ENCODE assay signal across 5 fruit fly cellular contexts in the genomic region with DNA sequence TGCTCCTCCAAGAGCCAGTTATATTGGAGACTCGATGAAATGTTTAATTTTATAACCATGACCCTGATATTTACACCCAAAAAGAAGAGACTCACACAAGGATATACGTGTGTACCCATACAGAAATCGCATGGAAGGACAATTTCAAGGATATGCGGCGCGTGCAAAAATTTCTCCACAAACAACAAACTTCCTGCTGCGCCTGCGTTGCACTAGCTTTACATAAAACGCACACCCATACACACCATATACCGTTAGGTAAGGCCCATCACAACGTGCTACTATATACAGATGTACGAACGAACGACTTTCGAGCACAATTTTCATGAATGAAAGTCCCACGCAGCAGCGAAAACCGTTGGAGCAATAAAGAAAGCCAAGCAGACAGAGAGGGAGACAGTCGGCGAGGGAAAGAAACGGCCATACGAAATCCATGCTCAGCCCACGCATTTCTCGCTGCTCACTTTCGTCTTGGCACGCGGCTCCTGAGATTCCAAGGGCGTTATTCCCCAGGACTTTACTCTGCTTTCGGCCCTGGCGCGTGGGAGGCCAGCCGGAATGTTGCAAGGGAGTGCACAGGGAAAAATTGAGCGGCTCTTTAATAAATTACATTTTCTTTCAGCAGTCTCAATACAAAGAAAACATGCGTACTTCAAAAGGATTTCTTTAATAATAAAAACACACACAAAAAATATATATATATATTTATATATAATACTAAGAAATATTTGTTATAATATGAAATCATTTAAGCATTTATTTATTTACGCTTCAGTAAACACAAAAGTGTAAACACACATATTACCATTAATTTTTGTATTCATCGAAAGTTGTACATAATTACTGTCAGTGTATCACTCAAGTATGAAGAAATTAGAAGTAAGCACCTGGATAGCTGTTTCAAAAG.
TF ChIP-seq lines count a peak whose summit lies in the region.

No protein-coding gene starts in this region.

- no peak for TF ChIP-seq CTCF in whole organism, embryonic (GFP tag; optimal IDR thresholded peaks at IDR 0.05; lab: Kevin White, UChicago)

TF ChIP-seq in whole organism, adult, 20 proteins besides CTCF, POLR2A, EP300 and RAD21:
- peak; percentile 21 for TF ChIP-seq CG33017 (tag; optimal IDR thresholded peaks at IDR 0.05; lab: Kevin White, UChicago)
- TF ChIP-seq kay (GFP tag; lab: Kevin White, UChicago; ENCODE audit: borderline replicate concordance) = no peak
- peak; percentile 28 for TF ChIP-seq CG7045 (GFP tag; optimal IDR thresholded peaks at IDR 0.05; lab: Kevin White, UChicago)

TF ChIP-seq in whole organism, embryonic, 481 proteins besides CTCF, POLR2A, EP300 and RAD21 (continues in another document):
- TF ChIP-seq CG31365 (tag; optimal IDR thresholded peaks at IDR 0.05; lab: Kevin White, UChicago) (no peak), org-1 (GFP tag; optimal IDR thresholded peaks at IDR 0.05; lab: Kevin White, UChicago) (no peak), Nf-YB (GFP tag; optimal IDR thresholded peaks at IDR 0.05; lab: Kevin White, UChicago) (peak; percentile 19), twi (tag; optimal IDR thresholded peaks at IDR 0.05; lab: Kevin White, UChicago) (no peak), sqz (GFP tag; optimal IDR thresholded peaks at IDR 0.05; lab: Kevin White, UChicago) (no peak), pzg (GFP tag; optimal IDR thresholded peaks at IDR 0.05; lab: Kevin White, UChicago) (no peak), Opbp (GFP tag; IDR thresholded peaks at IDR 0.05; lab: Robert Waterston, UW; ENCODE audit: partially characterized antibody) (no peak), CG7928 (GFP tag; optimal IDR thresholded peaks at IDR 0.05; lab: Kevin White, UChicago) (no peak), dimm (GFP tag; IDR thresholded peaks at IDR 0.05; lab: Robert Waterston, UW) (no peak), CG3065 (GFP tag; optimal IDR thresholded peaks at IDR 0.05; lab: Kevin White, UChicago) (no peak), CG18476 (GFP tag; optimal IDR thresholded peaks at IDR 0.05; lab: Kevin White, UChicago) (no peak), row (GFP tag; IDR thresholded peaks at IDR 0.05; lab: Robert Waterston, UW) (peak; percentile 30; the same call in 1 of the 3 replicates), btn (GFP tag; optimal IDR thresholded peaks at IDR 0.05; lab: Kevin White, UChicago) (no peak), Ets65A (GFP tag; lab: Kevin White, UChicago) (no peak), CG17361 (GFP tag; IDR thresholded peaks at IDR 0.05; lab: Robert Waterston, UW) (peak; percentile 56; the same call in 2 of the 3 replicates), dan (GFP tag; IDR thresholded peaks at IDR 0.05; lab: Robert Waterston, UW) (no peak), eyg (GFP tag; optimal IDR thresholded peaks at IDR 0.05; lab: Kevin White, UChicago) (no peak), CG11723 (GFP tag; optimal IDR thresholded peaks at IDR 0.05; lab: Kevin White, UChicago) (no peak), vfl (GFP tag; optimal IDR thresholded peaks at IDR 0.05; lab: Kevin White, UChicago) (no peak), CG11247 (GFP tag; IDR thresholded peaks at IDR 0.05; lab: Robert Waterston, UW) (no peak)

TF ChIP-seq in whole organism, prepupa, 60 proteins besides CTCF, POLR2A, EP300 and RAD21 (continues in another document):
- TF ChIP-seq spab (GFP tag; optimal IDR thresholded peaks at IDR 0.05; lab: Kevin White, UChicago) (peak; percentile 10), CG6792 (GFP tag; optimal IDR thresholded peaks at IDR 0.05; lab: Kevin White, UChicago) (peak; percentile 23), eg (GFP tag; IDR thresholded peaks at IDR 0.05; lab: Robert Waterston, UW) (peak; percentile 37; the same call in 1 of the 3 replicates), ss (GFP tag; optimal IDR thresholded peaks at IDR 0.05; lab: Kevin White, UChicago) (peak in 1 of 2 experiments; percentile 9), CG34406 (GFP tag; optimal IDR thresholded peaks at IDR 0.05; lab: Kevin White, UChicago) (peak; percentile 56), CG15336 (GFP tag; IDR thresholded peaks at IDR 0.05; lab: Robert Waterston, UW) (peak; percentile 40; the same call in 1 of the 2 replicates), CG31627 (GFP tag; optimal IDR thresholded peaks at IDR 0.05; lab: Kevin White, UChicago) (peak; percentile 0), Eip75B (GFP tag; optimal IDR thresholded peaks at IDR 0.05; lab: Kevin White, UChicago) (no peak), acj6 (GFP tag; optimal IDR thresholded peaks at IDR 0.05; lab: Kevin White, UChicago) (peak; percentile 33), CG8319 (GFP tag; optimal IDR thresholded peaks at IDR 0.05; lab: Kevin White, UChicago) (no peak), esn (GFP tag; optimal IDR thresholded peaks at IDR 0.05; lab: Kevin White, UChicago) (peak; percentile 28), CG16779 (tag; optimal IDR thresholded peaks at IDR 0.05; lab: Kevin White, UChicago) (peak; percentile 20), salr (GFP tag; optimal IDR thresholded peaks at IDR 0.05; lab: Kevin White, UChicago) (peak in 1 of 2 experiments; percentile 16), OdsH (GFP tag; optimal IDR thresholded peaks at IDR 0.05; lab: Kevin White, UChicago) (peak; percentile 19), Eip93F (GFP tag; optimal IDR thresholded peaks at IDR 0.05; lab: Kevin White, UChicago) (no peak), Met (GFP tag; optimal IDR thresholded peaks at IDR 0.05; lab: Kevin White, UChicago) (no peak), svp (GFP tag; lab: Kevin White, UChicago) (peak; percentile 40), CG9139 (GFP tag; optimal IDR thresholded peaks at IDR 0.05; lab: Kevin White, UChicago) (no peak), CG3032 (tag; optimal IDR thresholded peaks at IDR 0.05; lab: Kevin White, UChicago) (peak; percentile 34), Eip78C (GFP tag; lab: Kevin White, UChicago) (peak; percentile 65)

TF ChIP-seq in whole organism, pupa, 21 proteins besides CTCF, POLR2A, EP300 and RAD21:
- TF ChIP-seq CG17806 (tag; optimal IDR thresholded peaks at IDR 0.05; lab: Kevin White, UChicago) = peak; percentile 42
- TF ChIP-seq fd96Ca (GFP tag; IDR thresholded peaks at IDR 0.05; lab: Robert Waterston, UW) = no peak
- no peak for TF ChIP-seq Ets98B (GFP tag; IDR thresholded peaks at IDR 0.05; lab: Robert Waterston, UW)
- peak; percentile 37 for TF ChIP-seq CG15710 (tag; optimal IDR thresholded peaks at IDR 0.05; lab: Kevin White, UChicago)
- peak; percentile 28 for TF ChIP-seq CG14655 (GFP tag; optimal IDR thresholded peaks at IDR 0.05; lab: Kevin White, UChicago)
- TF ChIP-seq CG8159 (tag; optimal IDR thresholded peaks at IDR 0.05; lab: Kevin White, UChicago) = peak; percentile 64
- no peak for TF ChIP-seq EcR (GFP tag; optimal IDR thresholded peaks at IDR 0.05; lab: Kevin White, UChicago)
- TF ChIP-seq CG8301 (tag; optimal IDR thresholded peaks at IDR 0.05; lab: Kevin White, UChicago) = no peak
- no peak for TF ChIP-seq CG12605 (GFP tag; IDR thresholded peaks at IDR 0.05; lab: Robert Waterston, UW)
- TF ChIP-seq CG4496 (GFP tag; IDR thresholded peaks at IDR 0.05; lab: Robert Waterston, UW) = peak; percentile 60; the same call in 1 of the 3 replicates
- no peak for TF ChIP-seq gl (tag; optimal IDR thresholded peaks at IDR 0.05; lab: Kevin White, UChicago)
- no peak for TF ChIP-seq Pif1B (GFP tag; optimal IDR thresholded peaks at IDR 0.05; lab: Kevin White, UChicago)
- TF ChIP-seq Snoo (tag; optimal IDR thresholded peaks at IDR 0.05; lab: Kevin White, UChicago) = peak; percentile 28
- TF ChIP-seq CG13204 (GFP tag; optimal IDR thresholded peaks at IDR 0.05; lab: Kevin White, UChicago) = peak; percentile 45
- TF ChIP-seq rn (GFP tag; IDR thresholded peaks at IDR 0.05; lab: Robert Waterston, UW) = no peak
- peak; percentile 48 for TF ChIP-seq CG9948 (tag; optimal IDR thresholded peaks at IDR 0.05; lab: Kevin White, UChicago)
- TF ChIP-seq CG32121 (GFP tag; IDR thresholded peaks at IDR 0.05; lab: Robert Waterston, UW) = no peak
- TF ChIP-seq D1 (tag; optimal IDR thresholded peaks at IDR 0.05; lab: Kevin White, UChicago) = no peak
- TF ChIP-seq CG10348 (GFP tag; IDR thresholded peaks at IDR 0.05; lab: Robert Waterston, UW) = no peak
- no peak for TF ChIP-seq CG34367 (tag; optimal IDR thresholded peaks at IDR 0.05; lab: Kevin White, UChicago)
- TF ChIP-seq Pif1A (GFP tag; optimal IDR thresholded peaks at IDR 0.05; lab: Kevin White, UChicago) = no peak

TF ChIP-seq in whole organism, wandering third instar larva, 38 proteins besides CTCF, POLR2A, EP300 and RAD21:
- TF ChIP-seq brk (GFP tag; optimal IDR thresholded peaks at IDR 0.05; lab: Kevin White, UChicago) (no peak), HLH106 (tag; optimal IDR thresholded peaks at IDR 0.05; lab: Kevin White, UChicago) (peak; percentile 10), Sp1 (GFP tag; optimal IDR thresholded peaks at IDR 0.05; lab: Kevin White, UChicago) (peak; percentile 28), N (GFP tag; optimal IDR thresholded peaks at IDR 0.05; lab: Kevin White, UChicago) (no peak), Myc (optimal IDR thresholded peaks at IDR 0.05; lab: Kevin White, UChicago) (no peak), foxo (GFP tag; optimal IDR thresholded peaks at IDR 0.05; lab: Kevin White, UChicago) (peak in 1 of 2 experiments; percentile 24), psq (GFP tag; optimal IDR thresholded peaks at IDR 0.05; lab: Kevin White, UChicago) (peak; percentile 35), OdsH (GFP tag; optimal IDR thresholded peaks at IDR 0.05; lab: Kevin White, UChicago) (no peak), Mio (GFP tag; optimal IDR thresholded peaks at IDR 0.05; lab: Kevin White, UChicago) (no peak), Hr78 (GFP tag; optimal IDR thresholded peaks at IDR 0.05; lab: Kevin White, UChicago) (no peak), dl (GFP tag; optimal IDR thresholded peaks at IDR 0.05; lab: Kevin White, UChicago; ENCODE audit: insufficient read depth in 1 of 2, partially characterized antibody in 2 of 2) (no peak)
